Fruit fly (Drosophila melanogaster) whole organism, embryonic: ENCODE results near the gene CG18258.

Experiments used
- Ada2b ChIP-seq: fragments of 200-800 bp; sonication (Bioruptor generic); IDR thresholded peaks from 2 replicates; pipeline ENCODE4 v1.3.6; 2022; ENCODE audit warnings: missing biosample characterization, missing genetic modification characterization
- Asciz ChIP-seq: fragments of 200-800 bp; sonication (Bioruptor generic); optimal IDR thresholded peaks from 2 replicates; lab custom pipeline; 2017; ENCODE audit warnings: missing biosample characterization, mild to moderate bottlenecking, missing genetic modification characterization, missing genetic modification reagents
- Blimp-1 ChIP-seq: fragments of 200-800 bp; sonication (Bioruptor generic); optimal IDR thresholded peaks from 3 replicates; lab custom pipeline; 2018; ENCODE audit warnings: missing biosample characterization, missing genetic modification characterization, mild to moderate bottlenecking, moderate library complexity, missing genetic modification reagents
- CG10209 ChIP-seq: fragments of 200-800 bp; sonication (Bioruptor generic); optimal IDR thresholded peaks from 3 replicates; lab custom pipeline; 2017; ENCODE audit warnings: missing biosample characterization, mild to moderate bottlenecking, missing genetic modification characterization, missing genetic modification reagents
- CG11398 ChIP-seq: fragments of 200-800 bp; sonication (Bioruptor generic); optimal IDR thresholded peaks from 2 replicates; lab custom pipeline; 2016; ENCODE audit warnings: missing biosample characterization, missing genetic modification characterization
- CG12219 ChIP-seq: fragments of 200-800 bp; sonication (Bioruptor generic); optimal IDR thresholded peaks from 3 replicates; lab custom pipeline; 2018; ENCODE audit warnings: missing biosample characterization, mild to moderate bottlenecking, missing genetic modification characterization
- CG12391 ChIP-seq: fragments of 200-800 bp; sonication (Bioruptor generic); optimal IDR thresholded peaks from 3 replicates; lab custom pipeline; 2018; ENCODE audit warnings: missing biosample characterization, mild to moderate bottlenecking, missing genetic modification characterization, moderate library complexity
- CG1602 ChIP-seq: fragments of 200-800 bp; sonication (Bioruptor generic); optimal IDR thresholded peaks from 3 replicates; lab custom pipeline; 2016; ENCODE audit warnings: missing biosample characterization, missing genetic modification characterization
- CG17328 ChIP-seq: fragments of 200-800 bp; sonication (Bioruptor generic); IDR thresholded peaks from 2 replicates; pipeline ENCODE4 v1.3.6; 2022; ENCODE audit warnings: missing biosample characterization, missing genetic modification characterization
- CG17359 ChIP-seq: fragments of 200-800 bp; sonication (Bioruptor generic); optimal IDR thresholded peaks from 3 replicates; lab custom pipeline; 2018; ENCODE audit warnings: missing biosample characterization, mild to moderate bottlenecking, missing genetic modification characterization, moderate library complexity
- CG17612 ChIP-seq: fragments of 200-800 bp; sonication (Bioruptor generic); IDR thresholded peaks from 2 replicates; pipeline ENCODE4 v1.3.6; 2022; ENCODE audit warnings: missing biosample characterization, missing genetic modification characterization
- CG18262 ChIP-seq: fragments of 200-800 bp; optimal IDR thresholded peaks from 3 replicates; lab custom pipeline; 2019; ENCODE audit warnings: missing biosample characterization, mild to moderate bottlenecking, missing genetic modification characterization, moderate library complexity
- CG18476 ChIP-seq: fragments of 200-800 bp; sonication (Bioruptor generic); optimal IDR thresholded peaks from 2 replicates; lab custom pipeline; 2016; ENCODE audit warnings: missing biosample characterization, mild to moderate bottlenecking, missing genetic modification characterization
- CG30403 ChIP-seq: fragments of 200-800 bp; sonication (Bioruptor generic); optimal IDR thresholded peaks from 3 replicates; lab custom pipeline; 2016; ENCODE audit warnings: missing biosample characterization, missing genetic modification characterization
- CG4424 ChIP-seq: fragments of 200-800 bp; sonication (Bioruptor generic); optimal IDR thresholded peaks from 3 replicates; lab custom pipeline; 2016; ENCODE audit warnings: missing biosample characterization, missing genetic modification characterization
- CG6654 ChIP-seq: fragments of 200-800 bp; sonication (Bioruptor generic); optimal IDR thresholded peaks from 2 replicates; lab custom pipeline; 2017; ENCODE audit warnings: missing biosample characterization, mild to moderate bottlenecking, missing genetic modification characterization
- CG6689 ChIP-seq: fragments of 200-800 bp; sonication (Bioruptor generic); IDR thresholded peaks from 2 replicates; pipeline ENCODE4 v1.3.6; 2022; ENCODE audit warnings: missing biosample characterization, missing genetic modification characterization
- CG8290 ChIP-seq, 3 experiments: fragments of 200-800 bp; sonication (Bioruptor generic); optimal IDR thresholded peaks; 2 replicates each; lab custom pipeline; 2016 to 2019; ENCODE audit warnings: missing biosample characterization in 3 of 3, missing genetic modification characterization in 3 of 3, mild to moderate bottlenecking in 2 of 3, moderate library complexity in 1 of 3
- CG8388 ChIP-seq: fragments of 200-800 bp; sonication (Bioruptor generic); optimal IDR thresholded peaks from 2 replicates; lab custom pipeline; 2019; ENCODE audit warnings: missing biosample characterization, mild to moderate bottlenecking, missing genetic modification characterization, moderate library complexity
- CG8478 ChIP-seq: fragments of >200 bp; optimal IDR thresholded peaks from 2 replicates; lab custom pipeline; 2018
- E2f2 ChIP-seq: fragments of 200-800 bp; sonication (Bioruptor generic); IDR thresholded peaks from 2 replicates; pipeline ENCODE4 v1.3.6; 2022; ENCODE audit warnings: missing biosample characterization, missing genetic modification characterization
- Fer3 ChIP-seq: fragments of 200-800 bp; sonication (Bioruptor generic); optimal IDR thresholded peaks from 2 replicates; lab custom pipeline; 2018; ENCODE audit warnings: missing biosample characterization, mild to moderate bottlenecking, missing genetic modification characterization, moderate library complexity
- HLH3B ChIP-seq: fragments of 200-800 bp; sonication (Bioruptor generic); IDR thresholded peaks from 2 replicates; pipeline ENCODE4 v1.3.6; 2022; ENCODE audit warnings: missing biosample characterization, missing genetic modification characterization
- Lpt ChIP-seq: fragments of >200 bp; optimal IDR thresholded peaks from 2 replicates; lab custom pipeline; 2018; ENCODE audit warnings: missing biosample characterization, missing genetic modification characterization
- Oaz ChIP-seq: fragments of 200-800 bp; sonication (Bioruptor generic); IDR thresholded peaks from 2 replicates; pipeline ENCODE4 v1.3.6; 2022; ENCODE audit warnings: missing biosample characterization, missing genetic modification characterization
- Oli ChIP-seq: fragments of 200-800 bp; sonication (Bioruptor generic); optimal IDR thresholded peaks from 2 replicates; lab custom pipeline; 2018; ENCODE audit warnings: missing biosample characterization, mild to moderate bottlenecking, missing genetic modification characterization, moderate library complexity
- PHDP ChIP-seq: fragments of 200-800 bp; sonication (Bioruptor generic); optimal IDR thresholded peaks from 3 replicates; lab custom pipeline; 2018; ENCODE audit warnings: missing biosample characterization, mild to moderate bottlenecking, missing genetic modification characterization, moderate library complexity
- Ptx1 ChIP-seq: fragments of 200-800 bp; sonication (Bioruptor generic); IDR thresholded peaks from 2 replicates; pipeline ENCODE4 v1.3.6; 2022; ENCODE audit warnings: missing biosample characterization, missing genetic modification characterization
- Rx ChIP-seq: fragments of 200-800 bp; sonication (Bioruptor generic); IDR thresholded peaks from 2 replicates; pipeline ENCODE4 v1.3.6; 2022; ENCODE audit warnings: missing biosample characterization, missing genetic modification characterization
- Sox102F ChIP-seq: fragments of 200-800 bp; sonication (Bioruptor generic); optimal IDR thresholded peaks from 2 replicates; lab custom pipeline; 2018; ENCODE audit warnings: missing biosample characterization, mild to moderate bottlenecking, missing genetic modification characterization, moderate library complexity
- Ssrp ChIP-seq: fragments of 200-800 bp; sonication (Bioruptor generic); optimal IDR thresholded peaks from 2 replicates; lab custom pipeline; 2018; ENCODE audit warnings: missing biosample characterization, mild to moderate bottlenecking, missing genetic modification characterization, moderate library complexity
- Xbp1 ChIP-seq: fragments of 200-800 bp; sonication (Bioruptor generic); optimal IDR thresholded peaks from 3 replicates; lab custom pipeline; 2016; ENCODE audit warnings: missing biosample characterization, mild to moderate bottlenecking, missing genetic modification characterization
- Xrp1 ChIP-seq: fragments of 200-800 bp; sonication (Bioruptor generic); IDR thresholded peaks from 2 replicates; pipeline ENCODE4 v1.3.6; 2022; ENCODE audit warnings: missing biosample characterization, missing genetic modification characterization
- bcd ChIP-seq: fragments of 200-800 bp; sonication (Bioruptor generic); optimal IDR thresholded peaks from 2 replicates; lab custom pipeline; 2017; ENCODE audit warnings: missing biosample characterization, mild to moderate bottlenecking, missing genetic modification characterization
- bsh ChIP-seq, 2 experiments: fragments of 200-800 bp; sonication (Bioruptor generic); optimal IDR thresholded peaks; 2 replicates each; lab custom pipeline; 2017 to 2018; ENCODE audit warnings: mild to moderate bottlenecking in 2 of 2, missing biosample characterization in 2 of 2, missing genetic modification characterization in 2 of 2, moderate library complexity in 1 of 2
- dpn ChIP-seq, 2 experiments: fragments of 200-800 bp; sonication (Bioruptor generic); optimal IDR thresholded peaks; 3 replicates each; lab custom pipeline; 2016; ENCODE audit warnings: missing biosample characterization in 2 of 2, missing genetic modification characterization in 2 of 2
- dysf ChIP-seq: fragments of 200-800 bp; sonication (Bioruptor generic); IDR thresholded peaks from 3 replicates; pipeline ENCODE4 v1.3.6; 2022; ENCODE audit warnings: missing biosample characterization, missing genetic modification characterization
- en ChIP-seq: fragments of 200-800 bp; sonication (Bioruptor generic); optimal IDR thresholded peaks from 2 replicates; lab custom pipeline; 2016; ENCODE audit warnings: missing biosample characterization, missing genetic modification characterization
- grau ChIP-seq: fragments of 200-800 bp; optimal IDR thresholded peaks from 3 replicates; lab custom pipeline; 2019; ENCODE audit warnings: missing biosample characterization, mild to moderate bottlenecking, missing genetic modification characterization, moderate library complexity
- gsb ChIP-seq: fragments of 200-800 bp; sonication (Bioruptor generic); IDR thresholded peaks from 2 replicates; pipeline ENCODE4 v1.3.6; 2022; ENCODE audit warnings: missing biosample characterization, missing genetic modification characterization
- ind ChIP-seq: fragments of 200-800 bp; sonication (Bioruptor generic); optimal IDR thresholded peaks from 3 replicates; lab custom pipeline; 2016; ENCODE audit warnings: missing biosample characterization, missing genetic modification characterization
- lab ChIP-seq: fragments of 200-800 bp; sonication (Bioruptor generic); optimal IDR thresholded peaks from 3 replicates; lab custom pipeline; 2017; ENCODE audit warnings: missing biosample characterization, missing genetic modification characterization, mild to moderate bottlenecking, moderate library complexity, missing genetic modification reagents
- lilli ChIP-seq: fragments of 200-800 bp; sonication (Bioruptor generic); optimal IDR thresholded peaks from 3 replicates; lab custom pipeline; 2016; ENCODE audit warnings: missing biosample characterization, missing genetic modification characterization
- lmd ChIP-seq: fragments of 200-800 bp; sonication (Bioruptor generic); IDR thresholded peaks from 2 replicates; pipeline ENCODE4 v1.3.6; 2022; ENCODE audit warnings: missing biosample characterization, missing genetic modification characterization
- mirr ChIP-seq: fragments of 200-800 bp; sonication (Bioruptor generic); optimal IDR thresholded peaks from 3 replicates; lab custom pipeline; 2018; ENCODE audit warnings: missing biosample characterization, mild to moderate bottlenecking, missing genetic modification characterization
- sens ChIP-seq: fragments of 200-800 bp; sonication (Bioruptor generic); peaks from one replicate; lab custom pipeline; 2016; ENCODE audit warnings: missing biosample characterization, missing genetic modification characterization
- tgo ChIP-seq: fragments of 200-800 bp; sonication (Bioruptor generic); IDR thresholded peaks from 3 replicates; pipeline ENCODE4 v1.3.6; 2022; ENCODE audit warnings: missing biosample characterization, missing genetic modification characterization
- tll ChIP-seq, 2 experiments: fragments of 200-800 bp in 1 of 2; fragments of >200 bp in 1 of 2; sonication (Bioruptor generic) in 1 of 2; optimal IDR thresholded peaks; 2 replicates each; lab custom pipeline; 2017 to 2019; ENCODE audit warnings: missing biosample characterization in 2 of 2, missing genetic modification characterization in 2 of 2, mild to moderate bottlenecking in 1 of 2, moderate library complexity in 1 of 2
- unpg ChIP-seq: fragments of 200-800 bp; sonication (Bioruptor generic); optimal IDR thresholded peaks from 3 replicates; lab custom pipeline; 2018; ENCODE audit warnings: missing biosample characterization, mild to moderate bottlenecking, missing genetic modification characterization, moderate library complexity
- wek ChIP-seq: fragments of 200-800 bp; sonication (Bioruptor generic); optimal IDR thresholded peaks from 3 replicates; lab custom pipeline; 2018; ENCODE audit warnings: missing biosample characterization, mild to moderate bottlenecking, missing genetic modification characterization, moderate library complexity

Gene CG18258

DNA sequence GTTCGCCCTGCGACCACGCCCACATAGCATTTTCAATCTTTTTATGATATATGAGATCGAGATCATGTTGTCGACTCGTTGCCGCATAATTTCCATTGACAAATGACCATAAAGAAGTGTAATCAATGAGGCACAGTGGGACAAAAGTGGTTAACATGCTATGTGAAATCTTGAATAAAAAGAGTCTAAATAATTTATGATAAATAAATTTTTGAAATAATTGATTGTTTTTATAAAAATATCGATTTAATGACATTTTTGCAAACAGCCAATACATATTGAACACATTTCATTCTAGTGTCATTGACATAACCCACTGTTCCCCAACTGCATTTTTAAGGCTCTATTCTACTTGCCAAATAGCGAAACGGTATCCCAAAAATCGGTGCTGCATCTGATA is 24.6 kb upstream of the CG18258 start:
- TF ChIP-seq Ptx1 (GFP tag; lab: Robert Waterston, UW) (peak; percentile 40; the same call in 1 of the 2 replicates), PHDP (tag; lab: Kevin White, UChicago) (peak; percentile 24), Oaz (GFP tag; lab: Robert Waterston, UW) (no peak), tll (GFP tag; optimal IDR thresholded peaks at IDR 0.05; lab: Kevin White, UChicago) (no peak), CG6689 (GFP tag; lab: Robert Waterston, UW) (peak; percentile 37; the same call in 1 of the 2 replicates), Ssrp (peak; percentile 37), dysf (GFP tag; lab: Robert Waterston, UW) (peak; percentile 39; the same call in 1 of the 3 replicates), Rx (GFP tag; lab: Robert Waterston, UW) (no peak), Sox102F (GFP tag; lab: Kevin White, UChicago) (peak; percentile 46), CG8388 (GFP tag; lab: Kevin White, UChicago) (peak; percentile 11), Xrp1 (peak; percentile 50; the same call in 1 of the 2 replicates), CG4424 (GFP tag; lab: Kevin White, UChicago) (peak; percentile 15), ind (GFP tag; lab: Kevin White, UChicago) (peak; percentile 6), Ada2b (0 out of 2 replicates have a peak, but pooled peaks have one; percentile 14), CG17359 (tag; lab: Kevin White, UChicago) (peak; percentile 7), grau (tag; lab: Kevin White, UChicago) (peak; percentile 15), CG30403 (GFP tag; lab: Kevin White, UChicago) (peak; percentile 15), CG10209 (GFP tag; lab: Kevin White, UChicago) (peak; percentile 27), CG12391 (peak; percentile 21), Blimp-1 (peak; percentile 31), dpn (GFP tag; optimal IDR thresholded peaks at IDR 0.05; lab: Kevin White, UChicago) (peak in 1 of 2 experiments; percentile 13), CG8290 (GFP tag; optimal IDR thresholded peaks at IDR 0.05; lab: Kevin White, UChicago) (no peak), CG8290 (tag; optimal IDR thresholded peaks at IDR 0.05; lab: Kevin White, UChicago) (no peak), Oli (peak; percentile 54), tgo (GFP tag; lab: Robert Waterston, UW) (0 out of 3 replicates have a peak, but pooled peaks have one; percentile 29), lilli (GFP tag; lab: Kevin White, UChicago) (no peak), CG18476 (no peak), wek (GFP tag; lab: Kevin White, UChicago) (no peak), en (no peak), Lpt (GFP tag; lab: Kevin White, UChicago) (no peak), lmd (GFP tag; lab: Robert Waterston, UW) (0 out of 2 replicates have a peak, but pooled peaks have one; percentile 20), CG1602 (GFP tag; lab: Kevin White, UChicago) (no peak), bsh (GFP tag; optimal IDR thresholded peaks at IDR 0.05; lab: Kevin White, UChicago) (peak in 1 of 2 experiments; percentile 42), CG6654 (GFP tag; lab: Kevin White, UChicago) (no peak), HLH3B (peak; percentile 29; the same call in 1 of the 2 replicates), CG12219 (no peak), mirr (no peak), CG18262 (tag; lab: Kevin White, UChicago) (peak; percentile 17), sens (peak; percentile 6), Fer3 (tag; lab: Kevin White, UChicago) (no peak), gsb (GFP tag; lab: Robert Waterston, UW) (no peak), CG17328 (GFP tag; lab: Robert Waterston, UW) (peak; percentile 23; the same call in 1 of the 2 replicates), CG17612 (no peak), unpg (GFP tag; lab: Kevin White, UChicago) (peak; percentile 48), CG8478 (no peak), Asciz (GFP tag; lab: Kevin White, UChicago) (no peak), lab (GFP tag; lab: Kevin White, UChicago) (peak; percentile 48), bcd (GFP tag; lab: Kevin White, UChicago) (peak; percentile 6), E2f2 (GFP tag; lab: Robert Waterston, UW) (0 out of 2 replicates have a peak, but pooled peaks have one; percentile 12), CG11398 (GFP tag; lab: Kevin White, UChicago) (no peak), Xbp1 (GFP tag; lab: Kevin White, UChicago) (peak; percentile 10)
